Worm (Caenorhabditis elegans): ENCODE data around the gene F18A11.3.
"Not testable (repeated sequence)": the region's sequence is repeated elsewhere in the genome, so short reads cannot be mapped to it uniquely, and the experiment has no call there.

Gene F18A11.3

DNA sequence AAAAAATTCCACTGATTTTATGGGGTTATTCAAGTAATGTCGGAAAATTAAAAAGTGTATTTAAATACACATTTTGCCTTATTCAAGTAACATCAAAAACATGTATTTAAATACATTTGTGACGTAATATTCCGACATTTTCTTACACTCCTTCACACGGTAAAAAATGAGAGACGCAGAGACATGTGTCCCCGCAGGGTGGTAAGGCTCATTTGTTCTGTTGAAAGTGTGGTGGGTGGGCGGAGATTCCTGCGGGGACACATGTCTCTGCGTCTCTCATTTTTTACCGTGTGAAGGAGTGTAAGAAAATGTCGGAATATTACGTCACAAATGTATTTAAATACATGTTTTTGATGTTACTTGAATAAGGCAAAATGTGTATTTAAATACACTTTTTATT is 20.3 kb downstream of the F18A11.3 start (continued):
- TF ChIP-seq madf-5 (GFP tag; IDR thresholded peaks at IDR 0.05), result 0 out of 4 replicates have a peak, but pooled peaks of 1 of the 2 experiments have one; percentile 46
- TF ChIP-seq zip-11 (GFP tag; IDR thresholded peaks at IDR 0.05), result 0 out of 2 replicates have a peak, but pooled peaks have one; percentile 25
- TF ChIP-seq vab-7 (GFP tag; IDR thresholded peaks at IDR 0.05), result peak; percentile 69; the same call in 1 of the 2 replicates
- 0 out of 2 replicates have a peak, but pooled peaks have one; percentile 25 for TF ChIP-seq snpc-1.2 (GFP tag; IDR thresholded peaks at IDR 0.05)
- TF ChIP-seq nhr-41 (GFP tag; IDR thresholded peaks at IDR 0.05), result peak; percentile 83
- TF ChIP-seq spr-1 (tag; optimal IDR thresholded peaks at IDR 0.05), result peak; percentile 6
- peak; percentile 92 for TF ChIP-seq hmg-1.1 (GFP tag; IDR thresholded peaks at IDR 0.05)
- TF ChIP-seq ctbp-1 (GFP tag; IDR thresholded peaks at IDR 0.05), result peak; percentile 90
- peak in 1 of 2 experiments; percentile 16 for TF ChIP-seq unc-62 (GFP tag; optimal IDR thresholded peaks at IDR 0.05 in 1 of 2)
- TF ChIP-seq unc-62, pha-4 (tag; optimal IDR thresholded peaks at IDR 0.05): not testable (repeated sequence)
- peak; percentile 20 for TF ChIP-seq hlh-30 (tag; optimal IDR thresholded peaks at IDR 0.05; ENCODE audit: insufficient read depth)
- TF ChIP-seq nhr-42 (GFP tag; IDR thresholded peaks at IDR 0.05), result peak; percentile 95
- TF ChIP-seq dmd-8 (GFP tag; IDR thresholded peaks at IDR 0.05), result peak; percentile 65; the same call in 1 of the 2 replicates
- peak; percentile 89 for TF ChIP-seq lin-38 (GFP tag; IDR thresholded peaks at IDR 0.05)
- peak; percentile 69 for TF ChIP-seq mes-2 (tag; optimal IDR thresholded peaks at IDR 0.05; ENCODE audit: poor library complexity, severe bottlenecking)
- peak; percentile 91 for TF ChIP-seq arid-1 (GFP tag; conservative IDR thresholded peaks at IDR 0.05)
- TF ChIP-seq pha-4 (GFP tag; IDR thresholded peaks at IDR 0.05), result peak; percentile 94
- TF ChIP-seq duxl-1 (tag; optimal IDR thresholded peaks at IDR 0.05; ENCODE audit: poor library complexity), result peak; percentile 9
- peak; percentile 81 for TF ChIP-seq php-3 (GFP tag; IDR thresholded peaks at IDR 0.05)
- TF ChIP-seq dmd-6 (GFP tag; IDR thresholded peaks at IDR 0.05), result peak; percentile 96
- TF ChIP-seq ceh-20 (GFP tag; IDR thresholded peaks at IDR 0.05), result peak; percentile 96
- peak; percentile 70 for TF ChIP-seq rbr-2 (tag; optimal IDR thresholded peaks at IDR 0.05)
- TF ChIP-seq T26A8.4 (GFP tag; IDR thresholded peaks at IDR 0.05), result peak; percentile 97
- TF ChIP-seq madf-9 (GFP tag; conservative IDR thresholded peaks at IDR 0.05), result peak; percentile 80
- peak; percentile 16 for TF ChIP-seq dpl-1 (GFP tag; optimal IDR thresholded peaks at IDR 0.05)
- TF ChIP-seq egl-43 (GFP tag; IDR thresholded peaks at IDR 0.05), result peak; percentile 84
- peak; percentile 65 for TF ChIP-seq mxl-2 (GFP tag; conservative IDR thresholded peaks at IDR 0.05)
- TF ChIP-seq hlh-11 (tag; optimal IDR thresholded peaks at IDR 0.05), result peak; percentile 69

DNA sequence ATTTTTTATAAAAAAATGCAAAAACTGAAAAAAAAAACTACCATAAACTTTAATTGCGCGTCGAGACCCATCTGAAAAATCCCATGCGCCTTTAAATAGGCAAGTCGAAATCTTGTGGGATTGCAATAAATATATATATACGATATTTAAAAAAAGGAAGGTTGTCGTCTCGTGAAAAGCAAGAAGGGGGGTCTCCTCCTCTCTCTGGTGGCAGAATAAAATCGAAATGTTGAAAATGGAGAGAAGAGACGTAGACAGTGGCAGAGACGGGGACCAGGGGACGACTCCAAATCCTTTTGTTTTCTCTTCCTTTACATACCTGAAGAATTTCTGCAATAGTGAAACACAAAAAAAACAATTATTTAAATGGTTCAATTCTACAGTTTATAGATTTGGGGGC is 22.7 kb downstream of the F18A11.3 start, which contains the start of gene F18A11.5:
F18A11.5 (minus strand) TSS at position 321 of the 400 bp plus-strand sequence.
- TF ChIP-seq sdz-12 (GFP tag; optimal IDR thresholded peaks at IDR 0.05) (no peak), unc-39 (tag; optimal IDR thresholded peaks at IDR 0.05) (no peak), rbr-2 (tag; optimal IDR thresholded peaks at IDR 0.05) (peak; percentile 7), hlh-30 (tag; optimal IDR thresholded peaks at IDR 0.05; ENCODE audit: insufficient read depth) (no peak), aly-2 (tag; optimal IDR thresholded peaks at IDR 0.05) (no peak), aha-1 (tag) (peak; percentile 2), mxl-3 (GFP tag; optimal IDR thresholded peaks at IDR 0.05) (no peak), ama-1 (optimal IDR thresholded peaks at IDR 0.05) (peak; percentile 69), arid-1 (GFP tag; conservative IDR thresholded peaks at IDR 0.05) (0 out of 2 replicates have a peak, but pooled peaks have one; percentile 48), zfp-3 (GFP tag; conservative IDR thresholded peaks at IDR 0.05) (no peak), F10B5.3 (tag; optimal IDR thresholded peaks at IDR 0.05) (no peak), dve-1 (tag; optimal IDR thresholded peaks at IDR 0.05; ENCODE audit: insufficient read depth) (peak; percentile 3), egl-27 (tag; optimal IDR thresholded peaks at IDR 0.05) (no peak), ceh-62 (tag; optimal IDR thresholded peaks at IDR 0.05) (no peak), hlh-11 (tag; optimal IDR thresholded peaks at IDR 0.05) (peak; percentile 29)

Data from whole organism, L4 larva.